Fruit fly (Drosophila melanogaster) whole organism, embryonic: ENCODE data around the gene Sam-S.

Experiments used
- Bgb ChIP-seq: fragments of 200-800 bp; sonication (Bioruptor generic); IDR thresholded peaks from 2 replicates; pipeline ENCODE4 v1.3.6; 2022; ENCODE audit warnings: missing biosample characterization, missing genetic modification characterization; ENCODE audit not compliant: partially characterized antibody
- BtbVII ChIP-seq: fragments of 200-800 bp; sonication (Bioruptor generic); optimal IDR thresholded peaks from 3 replicates; lab custom pipeline; 2017; ENCODE audit warnings: missing biosample characterization, mild to moderate bottlenecking, missing genetic modification characterization
- CG10543 ChIP-seq: fragments of 200-800 bp; sonication (Bioruptor generic); optimal IDR thresholded peaks from 3 replicates; lab custom pipeline; 2017; ENCODE audit warnings: missing biosample characterization, mild to moderate bottlenecking, missing genetic modification characterization, moderate library complexity
- CG10979 ChIP-seq: fragments of 200-800 bp; sonication (Bioruptor generic); optimal IDR thresholded peaks from 2 replicates; lab custom pipeline; 2018; ENCODE audit warnings: missing biosample characterization, mild to moderate bottlenecking, missing genetic modification characterization, moderate library complexity
- CG12769 ChIP-seq: fragments of 200-800 bp; sonication (Bioruptor generic); optimal IDR thresholded peaks from 2 replicates; lab custom pipeline; 2019; ENCODE audit warnings: missing biosample characterization, mild to moderate bottlenecking, missing genetic modification characterization, moderate library complexity
- CG15269 ChIP-seq: fragments of 200-800 bp; sonication (Bioruptor generic); optimal IDR thresholded peaks from 2 replicates; lab custom pipeline; 2018; ENCODE audit warnings: missing biosample characterization, mild to moderate bottlenecking, missing genetic modification characterization, moderate library complexity
- CG17361 ChIP-seq: fragments of 200-800 bp; sonication (Bioruptor generic); IDR thresholded peaks from 3 replicates; pipeline ENCODE4 v1.3.6; 2022; ENCODE audit warnings: missing biosample characterization, missing genetic modification characterization
- CG17912 ChIP-seq: fragments of 200-800 bp; sonication (Bioruptor generic); optimal IDR thresholded peaks from 2 replicates; lab custom pipeline; 2018; ENCODE audit warnings: missing biosample characterization, mild to moderate bottlenecking, missing genetic modification characterization
- CG1792 ChIP-seq: fragments of 200-800 bp; sonication (Bioruptor generic); optimal IDR thresholded peaks from 2 replicates; lab custom pipeline; 2016; ENCODE audit warnings: missing biosample characterization, missing genetic modification characterization
- CG18262 ChIP-seq: fragments of 200-800 bp; optimal IDR thresholded peaks from 3 replicates; lab custom pipeline; 2019; ENCODE audit warnings: missing biosample characterization, mild to moderate bottlenecking, missing genetic modification characterization, moderate library complexity
- CG2199 ChIP-seq: fragments of 200-800 bp; sonication (Bioruptor generic); IDR thresholded peaks from 3 replicates; pipeline ENCODE4 v1.3.6; 2022; ENCODE audit warnings: missing biosample characterization, missing genetic modification characterization
- CG3163 ChIP-seq: fragments of 200-800 bp; sonication (Bioruptor generic); optimal IDR thresholded peaks from 3 replicates; lab custom pipeline; 2016; ENCODE audit warnings: missing biosample characterization, missing genetic modification characterization
- CG34376 ChIP-seq: fragments of 200-800 bp; sonication (Bioruptor generic); optimal IDR thresholded peaks from 2 replicates; lab custom pipeline; 2018; ENCODE audit warnings: missing biosample characterization, mild to moderate bottlenecking, missing genetic modification characterization
- CG34422 ChIP-seq: fragments of 200-800 bp; sonication (Bioruptor generic); IDR thresholded peaks from 3 replicates; pipeline ENCODE4 v1.3.6; 2022; ENCODE audit warnings: missing biosample characterization, missing genetic modification characterization
- CG7839 ChIP-seq: fragments of 200-800 bp; sonication (Bioruptor generic); optimal IDR thresholded peaks from 3 replicates; lab custom pipeline; 2018; ENCODE audit warnings: missing biosample characterization, mild to moderate bottlenecking, missing genetic modification characterization, moderate library complexity
- CG8281 ChIP-seq: fragments of 200-800 bp; sonication (Bioruptor generic); optimal IDR thresholded peaks from 2 replicates; lab custom pipeline; 2018; ENCODE audit warnings: missing biosample characterization, mild to moderate bottlenecking, missing genetic modification characterization, moderate library complexity
- CoRest ChIP-seq: fragments of 200-800 bp; sonication (Bioruptor generic); optimal IDR thresholded peaks from 3 replicates; lab custom pipeline; 2018; ENCODE audit warnings: missing biosample characterization, mild to moderate bottlenecking, missing genetic modification characterization, moderate library complexity
- D ChIP-seq, 2 experiments: fragments of 200-800 bp in 1 of 2; fragments of >200 bp in 1 of 2; sonication (Bioruptor generic) in 1 of 2; optimal IDR thresholded peaks; 2 replicates in 1 of 2; 3 replicates in 1 of 2; lab custom pipeline; 2017; ENCODE audit warnings: mild to moderate bottlenecking in 1 of 2, missing biosample characterization in 1 of 2, missing genetic modification characterization in 1 of 2, missing genetic modification reagents in 1 of 2
- Deaf1 ChIP-seq: fragments of 200-800 bp; optimal IDR thresholded peaks from 3 replicates; lab custom pipeline; 2019; ENCODE audit warnings: missing biosample characterization, mild to moderate bottlenecking, missing genetic modification characterization, moderate library complexity
- Drgx ChIP-seq: fragments of 200-800 bp; sonication (Bioruptor generic); IDR thresholded peaks from 2 replicates; pipeline ENCODE4 v1.3.6; 2022; ENCODE audit warnings: missing biosample characterization, missing genetic modification characterization
- E2f2 ChIP-seq: fragments of 200-800 bp; sonication (Bioruptor generic); IDR thresholded peaks from 2 replicates; pipeline ENCODE4 v1.3.6; 2022; ENCODE audit warnings: missing biosample characterization, missing genetic modification characterization
- Fer1 ChIP-seq: fragments of 200-800 bp; sonication (Bioruptor generic); optimal IDR thresholded peaks from 2 replicates; lab custom pipeline; 2017; ENCODE audit warnings: missing biosample characterization, mild to moderate bottlenecking, missing genetic modification characterization
- Jarid2 ChIP-seq: fragments of 200-800 bp; sonication (Bioruptor generic); optimal IDR thresholded peaks from 3 replicates; lab custom pipeline; 2017; ENCODE audit warnings: mild to moderate bottlenecking, missing biosample characterization, missing genetic modification reagents, missing genetic modification characterization
- Kr ChIP-seq: fragments of 200-800 bp; sonication (Bioruptor generic); optimal IDR thresholded peaks from 2 replicates; lab custom pipeline; 2017; ENCODE audit warnings: missing biosample characterization, mild to moderate bottlenecking, missing genetic modification characterization
- Meics ChIP-seq: fragments of 200-800 bp; sonication (Bioruptor generic); optimal IDR thresholded peaks from 2 replicates; lab custom pipeline; 2017; ENCODE audit warnings: missing biosample characterization, mild to moderate bottlenecking, missing genetic modification characterization
- Sox102F ChIP-seq: fragments of 200-800 bp; sonication (Bioruptor generic); optimal IDR thresholded peaks from 2 replicates; lab custom pipeline; 2018; ENCODE audit warnings: missing biosample characterization, mild to moderate bottlenecking, missing genetic modification characterization, moderate library complexity
- Stat92E ChIP-seq, 3 experiments: fragments of >200 bp in 2 of 3; fragments of 200-800 bp in 1 of 3; sonication (Bioruptor generic) in 1 of 3; optimal IDR thresholded peaks; 2 replicates each; lab custom pipeline; 2017 to 2019; ENCODE audit warnings: missing biosample characterization in 3 of 3, missing genetic modification characterization in 3 of 3, mild to moderate bottlenecking in 1 of 3, moderate library complexity in 1 of 3
- Xrp1 ChIP-seq: fragments of 200-800 bp; sonication (Bioruptor generic); IDR thresholded peaks from 2 replicates; pipeline ENCODE4 v1.3.6; 2022; ENCODE audit warnings: missing biosample characterization, missing genetic modification characterization
- aop ChIP-seq: fragments of 200-800 bp; sonication (Bioruptor generic); IDR thresholded peaks from 2 replicates; pipeline ENCODE4 v1.3.6; 2022; ENCODE audit warnings: missing biosample characterization, missing genetic modification characterization
- ash1 ChIP-seq: fragments of 200-800 bp; sonication (Bioruptor generic); optimal IDR thresholded peaks from 2 replicates; lab custom pipeline; 2018; ENCODE audit warnings: missing biosample characterization, mild to moderate bottlenecking, missing genetic modification characterization
- br ChIP-seq: fragments of >200 bp; optimal IDR thresholded peaks from 2 replicates; lab custom pipeline; 2017
- caup ChIP-seq: fragments of 200-800 bp; sonication (Bioruptor generic); optimal IDR thresholded peaks from 3 replicates; lab custom pipeline; 2017; ENCODE audit warnings: missing biosample characterization, mild to moderate bottlenecking, missing genetic modification characterization, moderate library complexity; ENCODE audit not compliant: severe bottlenecking
- cg ChIP-seq: fragments of 200-800 bp; sonication (Bioruptor generic); optimal IDR thresholded peaks from 3 replicates; lab custom pipeline; 2019; ENCODE audit warnings: missing biosample characterization, mild to moderate bottlenecking, missing genetic modification characterization, moderate library complexity
- danr ChIP-seq: fragments of 200-800 bp; sonication (Bioruptor generic); IDR thresholded peaks from 2 replicates; pipeline ENCODE4 v1.3.6; 2022; ENCODE audit warnings: missing biosample characterization, missing genetic modification characterization
- dmrt99B ChIP-seq: fragments of 200-800 bp; sonication (Bioruptor generic); optimal IDR thresholded peaks from 2 replicates; lab custom pipeline; 2018; ENCODE audit warnings: missing biosample characterization, mild to moderate bottlenecking, missing genetic modification characterization, moderate library complexity
- ftz-f1 ChIP-seq: fragments of 200-800 bp; sonication (Bioruptor generic); optimal IDR thresholded peaks from 2 replicates; lab custom pipeline; 2016; ENCODE audit warnings: missing biosample characterization, missing genetic modification characterization
- gcm ChIP-seq: fragments of 200-800 bp; sonication (Bioruptor generic); optimal IDR thresholded peaks from 2 replicates; lab custom pipeline; 2019; ENCODE audit warnings: missing biosample characterization, mild to moderate bottlenecking, missing genetic modification characterization, moderate library complexity
- kni ChIP-seq: fragments of 200-800 bp; sonication (Bioruptor generic); optimal IDR thresholded peaks from 3 replicates; lab custom pipeline; 2017; ENCODE audit warnings: mild to moderate bottlenecking, missing biosample characterization, missing genetic modification reagents, missing genetic modification characterization
- lab ChIP-seq: fragments of 200-800 bp; sonication (Bioruptor generic); optimal IDR thresholded peaks from 3 replicates; lab custom pipeline; 2017; ENCODE audit warnings: missing biosample characterization, missing genetic modification characterization, mild to moderate bottlenecking, moderate library complexity, missing genetic modification reagents
- nerfin-1 ChIP-seq: fragments of 200-800 bp; sonication (Bioruptor generic); optimal IDR thresholded peaks from 3 replicates; lab custom pipeline; 2019; ENCODE audit warnings: missing biosample characterization, mild to moderate bottlenecking, missing genetic modification characterization, moderate library complexity
- onecut ChIP-seq: fragments of 200-800 bp; sonication (Bioruptor generic); IDR thresholded peaks from 2 replicates; pipeline ENCODE4 v1.3.6; 2022; ENCODE audit warnings: missing biosample characterization, missing genetic modification characterization
- otp ChIP-seq: fragments of 200-800 bp; sonication (Bioruptor generic); IDR thresholded peaks from 3 replicates; pipeline ENCODE4, ENCODE4 v1.3.6; 2022; ENCODE audit warnings: missing biosample characterization, missing genetic modification characterization
- psq ChIP-seq: fragments of 200-800 bp; sonication (Bioruptor generic); optimal IDR thresholded peaks from 2 replicates; lab custom pipeline; 2017; ENCODE audit warnings: missing biosample characterization, missing genetic modification characterization
- sd ChIP-seq: fragments of 200-800 bp; sonication (Bioruptor generic); optimal IDR thresholded peaks from 3 replicates; lab custom pipeline; 2018; ENCODE audit warnings: missing biosample characterization, mild to moderate bottlenecking, missing genetic modification characterization, moderate library complexity
- sens ChIP-seq: fragments of 200-800 bp; sonication (Bioruptor generic); peaks from one replicate; lab custom pipeline; 2016; ENCODE audit warnings: missing biosample characterization, missing genetic modification characterization
- twi ChIP-seq: fragments of 200-800 bp; optimal IDR thresholded peaks from 2 replicates; lab custom pipeline; 2019; ENCODE audit warnings: missing biosample characterization, mild to moderate bottlenecking, missing genetic modification characterization, moderate library complexity
- vnd ChIP-seq: fragments of 200-800 bp; sonication (Bioruptor generic); IDR thresholded peaks from 3 replicates; pipeline ENCODE4 v1.3.6; 2022; ENCODE audit warnings: missing biosample characterization, missing genetic modification characterization; ENCODE audit not compliant: partially characterized antibody

The Sam-S gene

DNA sequence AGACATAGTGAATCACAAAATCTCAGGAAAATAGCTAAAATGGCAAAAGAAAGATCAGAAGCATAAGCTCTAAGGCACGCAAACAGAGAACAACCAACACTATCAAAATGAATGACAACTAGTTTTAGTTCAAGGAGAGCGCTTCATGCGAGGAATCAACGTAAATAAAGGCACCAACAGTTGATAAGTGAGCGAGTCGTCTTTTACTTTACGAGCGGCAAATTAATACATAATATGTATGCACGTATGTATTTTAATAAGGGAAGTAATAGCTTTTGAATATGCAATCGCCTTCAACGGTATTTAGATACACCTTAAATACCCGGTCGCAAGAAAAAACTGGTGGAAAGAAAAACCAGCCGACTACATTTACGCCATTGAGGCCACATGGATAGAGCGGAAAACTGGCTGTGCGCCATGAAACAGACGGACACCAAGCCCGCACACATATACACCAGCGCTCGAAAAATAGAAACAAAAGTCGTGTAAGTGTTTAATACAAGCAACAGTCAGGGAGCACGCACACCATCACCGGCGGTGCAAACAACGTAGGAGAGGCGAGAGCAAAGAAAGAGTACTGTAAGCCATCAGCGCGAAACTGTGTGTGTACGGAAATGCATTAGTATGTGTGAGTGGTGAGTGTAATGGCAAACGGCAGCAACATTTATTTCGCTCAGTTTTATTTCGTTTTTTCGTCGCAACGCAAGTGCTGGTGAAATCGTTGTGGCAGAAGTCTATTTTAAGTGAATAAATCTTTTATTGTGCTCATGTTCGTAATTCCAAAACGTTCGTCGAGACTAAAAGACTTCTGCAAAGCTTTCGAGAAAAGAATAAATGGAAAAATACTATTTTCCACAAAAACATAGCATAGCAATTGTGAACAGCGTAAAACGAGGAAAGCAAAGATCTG lies 40.1 kb upstream of the Sam-S start, which contains the start of gene dbr (continued):
- TF ChIP-seq CG10543 (GFP tag; lab: Kevin White, UChicago) (peak; percentile 86), D (optimal IDR thresholded peaks at IDR 0.05; lab: Kevin White, UChicago) (peak; percentile 8), D (GFP tag; optimal IDR thresholded peaks at IDR 0.05; lab: Kevin White, UChicago) (peak; percentile 25), kni (GFP tag; lab: Kevin White, UChicago) (peak; percentile 91), onecut (GFP tag; lab: Robert Waterston, UW) (0 out of 2 replicates have a peak, but pooled peaks have one; percentile 8), vnd (no peak), Stat92E (GFP tag; optimal IDR thresholded peaks at IDR 0.05; lab: Kevin White, UChicago) (peak in 1 of 3 experiments; percentile 44), Jarid2 (GFP tag; lab: Kevin White, UChicago) (peak; percentile 48), CoRest (peak; percentile 58), otp (no peak), Deaf1 (tag; lab: Kevin White, UChicago) (peak; percentile 65), Kr (GFP tag; lab: Kevin White, UChicago) (no peak), CG18262 (tag; lab: Kevin White, UChicago) (peak; percentile 1), danr (no peak; the same call in 1 of the 2 replicates), Sox102F (GFP tag; lab: Kevin White, UChicago) (no peak), nerfin-1 (tag; lab: Kevin White, UChicago) (peak; percentile 24), CG8281 (tag; lab: Kevin White, UChicago) (no peak), dmrt99B (tag; lab: Kevin White, UChicago) (peak; percentile 37), CG34376 (GFP tag; lab: Kevin White, UChicago) (peak; percentile 59), CG7839 (tag; lab: Kevin White, UChicago) (no peak), E2f2 (GFP tag; lab: Robert Waterston, UW) (no peak), gcm (peak; percentile 65), Meics (GFP tag; lab: Kevin White, UChicago) (peak; percentile 7), Fer1 (GFP tag; lab: Kevin White, UChicago) (peak; percentile 68), BtbVII (GFP tag; lab: Kevin White, UChicago) (peak; percentile 44), CG3163 (GFP tag; lab: Kevin White, UChicago) (peak; percentile 52), CG34422 (GFP tag; lab: Robert Waterston, UW) (peak; percentile 10; the same call in 1 of the 3 replicates), CG17361 (GFP tag; lab: Robert Waterston, UW) (peak; percentile 28; the same call in 1 of the 3 replicates), CG10979 (tag; lab: Kevin White, UChicago) (peak; percentile 17), aop (no peak), ftz-f1 (GFP tag; lab: Kevin White, UChicago) (peak; percentile 70), lab (peak; percentile 64), sd (peak; percentile 25), sens (GFP tag; lab: Kevin White, UChicago) (peak; percentile 84), cg (GFP tag; lab: Kevin White, UChicago) (peak; percentile 100), CG12769 (peak; percentile 54), twi (tag; lab: Kevin White, UChicago) (peak; percentile 82), Xrp1 (GFP tag; lab: Robert Waterston, UW) (0 out of 2 replicates have a peak, but pooled peaks have one; percentile 12), psq (GFP tag; lab: Kevin White, UChicago) (no peak), CG1792 (GFP tag; lab: Kevin White, UChicago) (no peak), br (lab: Kevin White, UChicago) (no peak), CG17912 (GFP tag; lab: Kevin White, UChicago) (peak; percentile 50), Bgb (GFP tag; lab: Robert Waterston, UW) (peak; percentile 31; the same call in 1 of the 2 replicates), caup (GFP tag; lab: Kevin White, UChicago) (no peak), CG2199 (peak; percentile 96), Drgx (peak; percentile 85), CG15269 (tag; lab: Kevin White, UChicago) (peak; percentile 40), ash1 (GFP tag; lab: Kevin White, UChicago) (peak; percentile 62)
